Fruit fly (Drosophila melanogaster) whole organism, prepupa: Measurements from ENCODE around the gene bwa.
A peak's percentile ranks its signal among the peaks of the same experiment; 100 is the strongest.

ENCODE experiments used
- Blimp-1 ChIP-seq: fragments of 200-800 bp; sonication (Bioruptor generic); optimal IDR thresholded peaks from 3 replicates; lab custom pipeline; 2017; ENCODE audit warnings: missing biosample characterization, missing genetic modification characterization, mild to moderate bottlenecking, moderate library complexity, missing genetic modification reagents
- CG10631 ChIP-seq: fragments of 200-800 bp; sonication (Bioruptor generic); optimal IDR thresholded peaks from 2 replicates; lab custom pipeline; 2016; ENCODE audit warnings: missing biosample characterization, missing genetic modification characterization
- CG11762 ChIP-seq: fragments of 200-800 bp; sonication (Bioruptor generic); optimal IDR thresholded peaks from 3 replicates; lab custom pipeline; 2016; ENCODE audit warnings: missing biosample characterization, missing genetic modification characterization; ENCODE audit not compliant: insufficient read depth
- CG11902 ChIP-seq: fragments of 200-800 bp; sonication (Bioruptor generic); optimal IDR thresholded peaks from 3 replicates; lab custom pipeline; 2016; ENCODE audit warnings: missing biosample characterization, missing genetic modification characterization
- CG15336 ChIP-seq: fragments of 200-800 bp; sonication (Bioruptor generic); IDR thresholded peaks from 2 replicates; pipeline ENCODE4 v1.3.6; 2022; ENCODE audit warnings: missing biosample characterization, missing genetic modification characterization
- CG1621 ChIP-seq: fragments of 200-800 bp; sonication (Bioruptor generic); optimal IDR thresholded peaks from 3 replicates; lab custom pipeline; 2018; ENCODE audit warnings: missing biosample characterization, mild to moderate bottlenecking, missing genetic modification characterization
- CG16779 ChIP-seq: fragments of 200-800 bp; sonication (Bioruptor generic); optimal IDR thresholded peaks from 3 replicates; lab custom pipeline; 2017; ENCODE audit warnings: missing biosample characterization, mild to moderate bottlenecking, missing genetic modification characterization
- CG3032 ChIP-seq: fragments of 200-800 bp; optimal IDR thresholded peaks from 2 replicates; lab custom pipeline; 2019; ENCODE audit warnings: missing biosample characterization, mild to moderate bottlenecking, missing genetic modification characterization, moderate library complexity
- CG31627 ChIP-seq: fragments of 200-800 bp; sonication (Bioruptor generic); optimal IDR thresholded peaks from 3 replicates; lab custom pipeline; 2016; ENCODE audit warnings: missing biosample characterization, missing genetic modification characterization
- CG32006 ChIP-seq: fragments of 200-800 bp; sonication (Bioruptor generic); optimal IDR thresholded peaks from 3 replicates; lab custom pipeline; 2017; ENCODE audit warnings: missing biosample characterization, mild to moderate bottlenecking, missing genetic modification characterization
- CG3919 ChIP-seq: fragments of 200-800 bp; sonication (Bioruptor generic); optimal IDR thresholded peaks from 3 replicates; lab custom pipeline; 2016; ENCODE audit warnings: missing biosample characterization, missing genetic modification characterization
- CG4318 ChIP-seq: fragments of 200-800 bp; sonication (Bioruptor generic); optimal IDR thresholded peaks from 3 replicates; lab custom pipeline; 2017; ENCODE audit warnings: missing biosample characterization, mild to moderate bottlenecking, missing genetic modification characterization
- CG6163 ChIP-seq: fragments of 200-800 bp; sonication (Bioruptor generic); IDR thresholded peaks from 3 replicates; pipeline ENCODE4 v1.3.6; 2022; ENCODE audit warnings: missing biosample characterization, missing genetic modification characterization
- CG6276 ChIP-seq: fragments of 200-800 bp; sonication (Bioruptor generic); optimal IDR thresholded peaks from 2 replicates; lab custom pipeline; 2017; ENCODE audit warnings: missing biosample characterization, mild to moderate bottlenecking, missing genetic modification characterization
- CG6808 ChIP-seq: fragments of 200-800 bp; sonication (Bioruptor generic); optimal IDR thresholded peaks from 3 replicates; lab custom pipeline; 2017; ENCODE audit warnings: missing biosample characterization, missing genetic modification characterization, mild to moderate bottlenecking, moderate library complexity, missing genetic modification reagents
- CG6854 ChIP-seq: fragments of 200-800 bp; sonication (Bioruptor generic); optimal IDR thresholded peaks from 2 replicates; lab custom pipeline; 2017; ENCODE audit warnings: missing biosample characterization, mild to moderate bottlenecking, missing genetic modification characterization
- CG7368 ChIP-seq: fragments of 200-800 bp; sonication (Bioruptor generic); optimal IDR thresholded peaks from 3 replicates; lab custom pipeline; 2016; ENCODE audit warnings: missing biosample characterization, missing genetic modification characterization
- CG8119 ChIP-seq: fragments of 200-800 bp; sonication (Bioruptor generic); IDR thresholded peaks from 3 replicates; pipeline ENCODE4 v1.3.6; 2022; ENCODE audit warnings: missing biosample characterization, missing genetic modification characterization
- CG8319 ChIP-seq: fragments of 200-800 bp; sonication (Bioruptor generic); optimal IDR thresholded peaks from 3 replicates; lab custom pipeline; 2016; ENCODE audit warnings: missing biosample characterization, missing genetic modification characterization
- CG9139 ChIP-seq: fragments of 200-800 bp; sonication (Bioruptor generic); optimal IDR thresholded peaks from 3 replicates; lab custom pipeline; 2017; ENCODE audit warnings: missing biosample characterization, mild to moderate bottlenecking, missing genetic modification characterization
- Eip78C ChIP-seq: fragments of 200-800 bp; sonication (Bioruptor generic); peaks from one replicate; lab custom pipeline; 2016; ENCODE audit warnings: missing biosample characterization, missing genetic modification characterization
- Eip93F ChIP-seq: fragments of 200-800 bp; sonication (Bioruptor generic); optimal IDR thresholded peaks from 2 replicates; lab custom pipeline; 2016; ENCODE audit warnings: missing biosample characterization, mild to moderate bottlenecking, missing genetic modification characterization
- Ets21C ChIP-seq: fragments of 200-800 bp; sonication (Bioruptor generic); optimal IDR thresholded peaks from 3 replicates; lab custom pipeline; 2016; ENCODE audit warnings: missing biosample characterization, missing genetic modification characterization
- Ets96B ChIP-seq: fragments of 200-800 bp; optimal IDR thresholded peaks from 2 replicates; lab custom pipeline; 2019; ENCODE audit warnings: missing biosample characterization, mild to moderate bottlenecking, missing genetic modification characterization, moderate library complexity
- Gug ChIP-seq: fragments of 200-800 bp; sonication (Bioruptor generic); IDR thresholded peaks from 2 replicates; pipeline ENCODE4 v1.3.6; 2022; ENCODE audit warnings: missing biosample characterization, missing genetic modification characterization
- Hr38 ChIP-seq: sonication (Bioruptor generic); optimal IDR thresholded peaks from 2 replicates; lab custom pipeline; 2016; ENCODE audit warnings: missing biosample characterization, missing genetic modification characterization
- Hr39 ChIP-seq: fragments of 200-800 bp; sonication (Bioruptor generic); optimal IDR thresholded peaks from 2 replicates; lab custom pipeline; 2016; ENCODE audit warnings: missing biosample characterization, missing genetic modification characterization
- Lpt ChIP-seq: fragments of 200-800 bp; sonication (Bioruptor generic); optimal IDR thresholded peaks from 3 replicates; lab custom pipeline; 2016; ENCODE audit warnings: missing biosample characterization, missing genetic modification characterization
- Met ChIP-seq: fragments of 200-800 bp; sonication (Bioruptor generic); optimal IDR thresholded peaks from 3 replicates; lab custom pipeline; 2016; ENCODE audit warnings: missing biosample characterization, missing genetic modification characterization
- OdsH ChIP-seq: fragments of 200-800 bp; sonication (Bioruptor generic); optimal IDR thresholded peaks from 3 replicates; lab custom pipeline; 2016; ENCODE audit warnings: missing biosample characterization, missing genetic modification characterization
- Smox ChIP-seq: fragments of 200-800 bp; sonication (Bioruptor generic); optimal IDR thresholded peaks from 3 replicates; lab custom pipeline; 2016; ENCODE audit warnings: missing biosample characterization, missing genetic modification characterization
- Sox14 ChIP-seq: fragments of 200-800 bp; sonication (Bioruptor generic); optimal IDR thresholded peaks from 3 replicates; lab custom pipeline; 2016; ENCODE audit warnings: missing biosample characterization, missing genetic modification characterization
- Sox15 ChIP-seq: fragments of 200-800 bp; sonication (Bioruptor generic); optimal IDR thresholded peaks from 3 replicates; lab custom pipeline; 2016; ENCODE audit warnings: missing biosample characterization, missing genetic modification characterization
- achi ChIP-seq: fragments of 200-800 bp; sonication (Bioruptor generic); optimal IDR thresholded peaks from 3 replicates; lab custom pipeline; 2016; ENCODE audit warnings: missing biosample characterization, missing genetic modification characterization
- cyc ChIP-seq: fragments of 200-800 bp; sonication (Bioruptor generic); optimal IDR thresholded peaks from 3 replicates; lab custom pipeline; 2016; ENCODE audit warnings: missing biosample characterization, missing genetic modification characterization
- dac ChIP-seq: fragments of 200-800 bp; sonication (Bioruptor generic); optimal IDR thresholded peaks from 2 replicates; lab custom pipeline; 2017; ENCODE audit warnings: missing biosample characterization, mild to moderate bottlenecking, missing genetic modification characterization
- eg ChIP-seq: fragments of 200-800 bp; sonication (Bioruptor generic); IDR thresholded peaks from 3 replicates; pipeline ENCODE4 v1.3.6; 2022; ENCODE audit warnings: missing biosample characterization, missing genetic modification characterization
- fd59A ChIP-seq: fragments of 200-800 bp; sonication (Bioruptor generic); optimal IDR thresholded peaks from 2 replicates; lab custom pipeline; 2017; ENCODE audit warnings: missing biosample characterization, mild to moderate bottlenecking, missing genetic modification characterization, missing genetic modification reagents
- fd85E ChIP-seq: fragments of 200-800 bp; sonication (Bioruptor generic); optimal IDR thresholded peaks from 3 replicates; lab custom pipeline; 2016; ENCODE audit warnings: missing biosample characterization, missing genetic modification characterization
- fkh ChIP-seq: fragments of 200-800 bp; sonication (Bioruptor generic); optimal IDR thresholded peaks from 3 replicates; lab custom pipeline; 2017; ENCODE audit warnings: missing biosample characterization, mild to moderate bottlenecking, missing genetic modification characterization, moderate library complexity
- net ChIP-seq: fragments of 200-800 bp; sonication (Bioruptor generic); optimal IDR thresholded peaks from 3 replicates; lab custom pipeline; 2016; ENCODE audit warnings: missing biosample characterization, missing genetic modification characterization
- pdm3 ChIP-seq: fragments of 200-800 bp; sonication (Bioruptor generic); optimal IDR thresholded peaks from 3 replicates; lab custom pipeline; 2016; ENCODE audit warnings: missing biosample characterization, missing genetic modification characterization
- spab ChIP-seq: fragments of 200-800 bp; sonication (Bioruptor generic); optimal IDR thresholded peaks from 2 replicates; lab custom pipeline; 2017; ENCODE audit warnings: missing biosample characterization, mild to moderate bottlenecking, missing genetic modification characterization, missing genetic modification reagents
- ss ChIP-seq, 2 experiments: fragments of 200-800 bp; sonication (Bioruptor generic); optimal IDR thresholded peaks; 2 replicates in 1 of 2; 3 replicates in 1 of 2; lab custom pipeline; 2017 to 2018; ENCODE audit warnings: mild to moderate bottlenecking in 2 of 2, missing biosample characterization in 2 of 2, missing genetic modification characterization in 2 of 2, moderate library complexity in 1 of 2
- svp ChIP-seq: fragments of 200-800 bp; sonication (Bioruptor generic); peaks from one replicate; lab custom pipeline; 2016; ENCODE audit warnings: missing biosample characterization, missing genetic modification characterization
- topi ChIP-seq: fragments of 200-800 bp; sonication (Bioruptor generic); optimal IDR thresholded peaks from 3 replicates; lab custom pipeline; 2016; ENCODE audit warnings: missing biosample characterization, missing genetic modification characterization
- vri ChIP-seq: fragments of 200-800 bp; sonication (Bioruptor generic); optimal IDR thresholded peaks from 3 replicates; lab custom pipeline; 2016; ENCODE audit warnings: missing biosample characterization, mild to moderate bottlenecking, missing genetic modification characterization

The bwa gene

DNA sequence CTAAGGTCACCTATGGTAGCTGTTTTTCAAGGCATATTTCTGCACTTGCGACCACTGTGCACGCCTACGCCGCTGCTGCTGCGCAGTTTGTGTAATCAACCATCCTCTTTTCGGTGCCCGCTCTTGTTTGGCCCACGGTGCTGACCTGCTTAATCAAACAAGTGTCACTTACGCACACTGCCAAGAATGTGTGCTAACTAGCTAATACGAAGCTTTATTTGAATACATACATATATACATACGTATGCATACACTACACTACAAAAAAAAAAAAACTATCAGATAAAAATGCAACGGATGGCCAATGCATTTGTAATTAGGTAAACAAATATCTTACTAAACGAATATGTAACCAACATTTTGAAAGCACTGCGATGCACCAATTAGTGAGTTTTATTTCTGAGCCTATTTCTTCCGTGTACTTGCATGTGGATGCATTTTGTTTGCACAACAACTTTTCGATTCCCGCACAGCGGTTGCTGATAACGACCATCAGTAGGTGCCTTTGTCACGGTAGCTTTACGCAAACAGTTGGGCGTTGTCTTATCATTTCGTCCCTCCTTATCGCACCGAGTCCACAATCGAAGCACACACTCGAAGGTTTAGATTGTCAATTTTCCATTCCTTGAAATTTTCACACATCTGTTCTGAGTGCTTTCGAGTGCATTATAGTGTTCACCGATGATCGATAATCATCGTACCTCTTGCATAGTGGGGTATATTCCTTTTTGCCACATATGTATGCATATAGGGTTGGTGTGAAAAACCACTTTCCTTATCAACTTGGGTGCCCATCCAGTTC, 20.3 kb downstream of the bwa start (continued):
- TF ChIP-seq dac (GFP tag; lab: Kevin White, UChicago): peak; percentile 85
- peak; percentile 96 for TF ChIP-seq vri (GFP tag; lab: Kevin White, UChicago)
- peak; percentile 53 for TF ChIP-seq CG9139 (GFP tag; lab: Kevin White, UChicago)
- TF ChIP-seq CG10631 (GFP tag; lab: Kevin White, UChicago): peak; percentile 92
- TF ChIP-seq CG11762: peak; percentile 94
- TF ChIP-seq Met (GFP tag; lab: Kevin White, UChicago): peak; percentile 92
- TF ChIP-seq fd59A: peak; percentile 72
- TF ChIP-seq Hr38 (GFP tag; lab: Kevin White, UChicago): no peak
- peak; percentile 77 for TF ChIP-seq CG4318 (GFP tag; lab: Kevin White, UChicago)
- TF ChIP-seq Eip78C (GFP tag; lab: Kevin White, UChicago): peak; percentile 98
- peak; percentile 92 for TF ChIP-seq CG3919
- peak; percentile 85 for TF ChIP-seq Sox15 (GFP tag; lab: Kevin White, UChicago)
- peak; percentile 84 for TF ChIP-seq CG11902
- peak; percentile 91 for TF ChIP-seq Hr39 (GFP tag; lab: Kevin White, UChicago)
- TF ChIP-seq Blimp-1 (GFP tag; lab: Kevin White, UChicago): peak; percentile 68
- peak; percentile 73 for TF ChIP-seq CG3032 (tag; lab: Kevin White, UChicago)
- TF ChIP-seq CG1621 (tag; lab: Kevin White, UChicago): peak; percentile 76
- TF ChIP-seq pdm3 (GFP tag; lab: Kevin White, UChicago): peak; percentile 95
- peak; percentile 84 for TF ChIP-seq Ets21C (GFP tag; lab: Kevin White, UChicago)
- TF ChIP-seq Smox (GFP tag; lab: Kevin White, UChicago): peak; percentile 92
- TF ChIP-seq OdsH: peak; percentile 95
- peak; percentile 95 for TF ChIP-seq Sox14
- TF ChIP-seq CG7368 (GFP tag; lab: Kevin White, UChicago): peak; percentile 92
- peak; percentile 91 for TF ChIP-seq CG31627
- TF ChIP-seq CG8119 (GFP tag; lab: Robert Waterston, UW): peak; percentile 95
- peak; percentile 98 for TF ChIP-seq svp
- peak; percentile 90 for TF ChIP-seq CG8319 (GFP tag; lab: Kevin White, UChicago)
- TF ChIP-seq achi (GFP tag; lab: Kevin White, UChicago): peak; percentile 88
- TF ChIP-seq fd85E: peak; percentile 64
- peak; percentile 98 for TF ChIP-seq eg
- TF ChIP-seq CG16779 (tag; lab: Kevin White, UChicago): peak; percentile 90

- peak; percentile 96 for TF ChIP-seq Blimp-1 (GFP tag; lab: Kevin White, UChicago)
- TF ChIP-seq CG1621 (tag; lab: Kevin White, UChicago): peak; percentile 97
- TF ChIP-seq net (GFP tag; lab: Kevin White, UChicago): peak; percentile 99
- TF ChIP-seq fkh (GFP tag; lab: Kevin White, UChicago): peak; percentile 87
- TF ChIP-seq pdm3 (GFP tag; lab: Kevin White, UChicago): peak; percentile 99
- TF ChIP-seq CG32006 (GFP tag; lab: Kevin White, UChicago): peak; percentile 100
- TF ChIP-seq Eip78C (GFP tag; lab: Kevin White, UChicago): peak; percentile 100
- TF ChIP-seq CG6163 (GFP tag; lab: Robert Waterston, UW): peak; percentile 97
- TF ChIP-seq eg: peak; percentile 99
- peak; percentile 99 for TF ChIP-seq cyc (GFP tag; lab: Kevin White, UChicago)
- TF ChIP-seq vri (GFP tag; lab: Kevin White, UChicago): peak; percentile 96
- peak; percentile 97 for TF ChIP-seq CG6854
- peak; percentile 96 to 98 for TF ChIP-seq ss (GFP tag; optimal IDR thresholded peaks at IDR 0.05; lab: Kevin White, UChicago)
- peak; percentile 99 for TF ChIP-seq CG6276
- peak; percentile 98 for TF ChIP-seq Eip93F
- peak; percentile 98 for TF ChIP-seq Gug (GFP tag; lab: Robert Waterston, UW)
- peak; percentile 99 for TF ChIP-seq CG31627
- TF ChIP-seq CG15336: peak; percentile 99
- peak; percentile 98 for TF ChIP-seq Ets96B (tag; lab: Kevin White, UChicago)
- TF ChIP-seq CG11762: peak; percentile 99
- TF ChIP-seq Hr39 (GFP tag; lab: Kevin White, UChicago): peak; percentile 99
- peak; percentile 98 for TF ChIP-seq Ets21C (GFP tag; lab: Kevin White, UChicago)
- peak; percentile 88 for TF ChIP-seq Hr38 (GFP tag; lab: Kevin White, UChicago)
- peak; percentile 97 for TF ChIP-seq CG6808 (GFP tag; lab: Kevin White, UChicago)
- peak; percentile 99 for TF ChIP-seq svp
- TF ChIP-seq Lpt: peak; percentile 99
- peak; percentile 98 for TF ChIP-seq CG11902
- peak; percentile 99 for TF ChIP-seq OdsH
- TF ChIP-seq spab (GFP tag; lab: Kevin White, UChicago): peak; percentile 97
- peak; percentile 99 for TF ChIP-seq topi (GFP tag; lab: Kevin White, UChicago)
Observed at dm6 chr2L:20091094-20091679, 25.0 kb downstream of the bwa start, which contains the start of the genes CG10747 and Pyroxd1. Gene CG10747, minus strand, starts transcription at chr2L:20091348. Gene Pyroxd1, plus strand, starts transcription at chr2L:20091435.
